Worm (Caenorhabditis elegans) whole organism, early embryonic: ENCODE results near the gene tag-234.

ENCODE experiments used
- aly-1 ChIP-seq: sonication (generic microtip); optimal IDR thresholded peaks from 2 replicates; lab custom pipeline; 2016; ENCODE audit warnings: missing genetic modification characterization, missing compliant biosample characterization
- ama-1 ChIP-seq: fragments of 150-350 bp; optimal IDR thresholded peaks from 2 replicates; lab custom pipeline; 2014
- ets-7 ChIP-seq: sonication (generic microtip); optimal IDR thresholded peaks from 2 replicates; lab custom pipeline; 2016; ENCODE audit warnings: missing genotype, missing genetic modification characterization, missing compliant biosample characterization

ce11 chrII:5833136-5833535 lies 30.9 kb upstream of the tag-234 start, which contains the start of gene gtap-1:
- no peak for TF ChIP-seq ama-1 (lab: Kevin White, UChicago)
- no peak for TF ChIP-seq aly-1 (tag; lab: Kevin White, UChicago)
- no peak for TF ChIP-seq ets-7 (tag; lab: Kevin White, UChicago)
